Fruit fly (Drosophila melanogaster): ENCODE data around the gene RpS27.

The RpS27 gene

DNA sequence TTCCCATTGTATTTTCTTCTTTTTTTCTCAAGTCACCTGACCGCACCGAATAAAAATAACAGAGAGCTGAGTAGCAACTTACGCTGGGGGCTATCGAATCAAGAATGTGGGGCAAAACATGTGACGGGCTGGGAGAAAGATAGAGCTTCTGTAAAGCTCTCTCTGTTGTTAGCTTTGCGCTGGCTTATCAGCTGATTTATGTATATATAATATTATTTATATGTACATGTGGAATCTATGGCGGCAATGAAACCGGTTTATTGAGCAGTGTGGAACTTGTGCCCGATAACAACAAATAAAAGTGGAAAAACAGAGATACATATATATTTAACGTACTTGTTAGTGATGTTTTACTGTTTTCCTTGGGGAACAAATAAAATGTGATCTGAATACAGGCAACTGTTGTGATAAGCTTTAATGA is 45.6 kb upstream of the RpS27 start, which contains the start of gene CG31098 (continued):
- no peak for TF ChIP-seq ems (GFP tag; optimal IDR thresholded peaks at IDR 0.05)
- TF ChIP-seq CG4404 (GFP tag; IDR thresholded peaks at IDR 0.05), result no peak
- no peak for TF ChIP-seq vvl (GFP tag; IDR thresholded peaks at IDR 0.05)
- no peak for TF ChIP-seq Bdp1 (GFP tag; optimal IDR thresholded peaks at IDR 0.05)
- TF ChIP-seq Dip2 (GFP tag; IDR thresholded peaks at IDR 0.05), result no peak
- TF ChIP-seq h (optimal IDR thresholded peaks at IDR 0.05), result no peak
- TF ChIP-seq ind (GFP tag; optimal IDR thresholded peaks at IDR 0.05), result no peak
- no peak for TF ChIP-seq CG5953 (GFP tag; IDR thresholded peaks at IDR 0.05)
- no peak for TF ChIP-seq CG14667 (GFP tag; IDR thresholded peaks at IDR 0.05)
- peak; percentile 20 for TF ChIP-seq HmgZ (tag; optimal IDR thresholded peaks at IDR 0.05)
- TF ChIP-seq Ptx1 (GFP tag; IDR thresholded peaks at IDR 0.05), result no peak
- no peak for TF ChIP-seq CG43689 (GFP tag; IDR thresholded peaks at IDR 0.05)
- TF ChIP-seq usp (GFP tag; optimal IDR thresholded peaks at IDR 0.05), result no peak
- TF ChIP-seq CG4424 (GFP tag; optimal IDR thresholded peaks at IDR 0.05), result no peak
- TF ChIP-seq CG6683 (GFP tag; optimal IDR thresholded peaks at IDR 0.05), result no peak
- TF ChIP-seq fru (optimal IDR thresholded peaks at IDR 0.05), result no peak
- no peak for TF ChIP-seq CG6175 (GFP tag; IDR thresholded peaks at IDR 0.05)
- no peak for TF ChIP-seq HHEX (GFP tag; optimal IDR thresholded peaks at IDR 0.05)
- TF ChIP-seq B-H1 (GFP tag; IDR thresholded peaks at IDR 0.05), result no peak
- TF ChIP-seq CG12744 (GFP tag; optimal IDR thresholded peaks at IDR 0.05), result no peak
- no peak for TF ChIP-seq kay (GFP tag; optimal IDR thresholded peaks at IDR 0.05)
- no peak for TF ChIP-seq sr (GFP tag; IDR thresholded peaks at IDR 0.05)
- TF ChIP-seq CG10543 (GFP tag; optimal IDR thresholded peaks at IDR 0.05), result no peak
- TF ChIP-seq CG4707 (GFP tag; optimal IDR thresholded peaks at IDR 0.05), result no peak
- TF ChIP-seq nmo (GFP tag; optimal IDR thresholded peaks at IDR 0.05), result no peak
- TF ChIP-seq pum (GFP tag; optimal IDR thresholded peaks at IDR 0.05), result no peak
- TF ChIP-seq CG32532 (GFP tag; IDR thresholded peaks at IDR 0.05), result peak; percentile 26; the same call in 1 of the 2 replicates
- TF ChIP-seq az2 (GFP tag; optimal IDR thresholded peaks at IDR 0.05), result no peak
- TF ChIP-seq chif (GFP tag; optimal IDR thresholded peaks at IDR 0.05), result no peak
- no peak for TF ChIP-seq Drgx (GFP tag; IDR thresholded peaks at IDR 0.05)
- peak; percentile 58 for TF ChIP-seq CG15514 (GFP tag; optimal IDR thresholded peaks at IDR 0.05)
- no peak for TF ChIP-seq zfh2 (GFP tag; optimal IDR thresholded peaks at IDR 0.05)
- TF ChIP-seq br (optimal IDR thresholded peaks at IDR 0.05), result no peak
- no peak for TF ChIP-seq Xrp1 (GFP tag; IDR thresholded peaks at IDR 0.05)
- no peak for TF ChIP-seq CG7839 (tag; optimal IDR thresholded peaks at IDR 0.05)
- TF ChIP-seq HmgD (GFP tag; optimal IDR thresholded peaks at IDR 0.05), result no peak
- no peak for TF ChIP-seq CG9932 (GFP tag; IDR thresholded peaks at IDR 0.05)
- TF ChIP-seq CG2875 (GFP tag; optimal IDR thresholded peaks at IDR 0.05), result no peak
- peak; percentile 70 for TF ChIP-seq CG13296 (GFP tag; optimal IDR thresholded peaks at IDR 0.05)
- TF ChIP-seq Hand (GFP tag; optimal IDR thresholded peaks at IDR 0.05), result peak; percentile 14
- no peak for TF ChIP-seq CG2199 (GFP tag; IDR thresholded peaks at IDR 0.05)
- TF ChIP-seq CG4617 (GFP tag; optimal IDR thresholded peaks at IDR 0.05; ENCODE audit: borderline replicate concordance), result no peak
- TF ChIP-seq Opbp (GFP tag; IDR thresholded peaks at IDR 0.05; ENCODE audit: partially characterized antibody), result no peak
- no peak for TF ChIP-seq CG31224 (GFP tag; IDR thresholded peaks at IDR 0.05)
- TF ChIP-seq wor (GFP tag; IDR thresholded peaks at IDR 0.05), result no peak
- TF ChIP-seq knrl (GFP tag; IDR thresholded peaks at IDR 0.05; ENCODE audit: partially characterized antibody), result no peak
- no peak for TF ChIP-seq CoRest (tag; optimal IDR thresholded peaks at IDR 0.05)
- TF ChIP-seq Dip3 (GFP tag; optimal IDR thresholded peaks at IDR 0.05), result no peak
- TF ChIP-seq CG16779 (GFP tag; IDR thresholded peaks at IDR 0.05), result no peak
- TF ChIP-seq CG15601 (tag; optimal IDR thresholded peaks at IDR 0.05), result peak; percentile 0
- no peak for TF ChIP-seq Rx (GFP tag; IDR thresholded peaks at IDR 0.05)
- no peak for TF ChIP-seq nerfin-1 (tag; optimal IDR thresholded peaks at IDR 0.05)
- no peak for TF ChIP-seq CG2202 (tag; optimal IDR thresholded peaks at IDR 0.05)
- no peak for TF ChIP-seq zfh1 (GFP tag; IDR thresholded peaks at IDR 0.05)
- no peak for TF ChIP-seq Hr39 (optimal IDR thresholded peaks at IDR 0.05)

Data from whole organism, embryonic.